Worm (Caenorhabditis elegans): ENCODE results near the gene T26G10.3.
A peak's percentile ranks its signal among the peaks of the same experiment; 100 is the strongest.

The T26G10.3 gene

DNA sequence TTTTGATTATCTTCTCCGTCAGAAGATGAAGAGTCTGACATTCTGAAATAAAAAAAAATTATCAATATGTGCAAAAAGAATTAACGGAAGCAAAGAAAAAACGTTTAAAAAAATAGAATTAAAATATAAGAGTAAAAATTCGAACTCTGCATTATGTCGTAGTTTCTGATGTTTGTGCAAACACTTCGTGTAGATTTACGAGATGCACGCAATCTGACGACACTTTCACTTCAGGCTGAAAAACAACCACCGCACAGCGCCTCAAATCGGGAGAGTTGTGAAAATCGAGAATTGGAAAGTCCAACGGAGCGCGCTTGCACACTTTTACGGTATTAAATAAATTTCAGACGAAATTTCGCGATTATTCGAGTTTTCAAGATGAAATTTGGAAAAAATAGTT, 6.6 kb downstream of the T26G10.3 start, which contains the start of gene T26G10.1:
TSS of gene T26G10.1 (minus strand) at position 42 of the 400 bp plus-strand sequence.
- TF ChIP-seq ref-1 (GFP tag; conservative IDR thresholded peaks at IDR 0.05) (no peak), med-1 (GFP tag; optimal IDR thresholded peaks at IDR 0.05; ENCODE audit: insufficient read depth) (no peak), tab-1 (GFP tag; IDR thresholded peaks at IDR 0.05) (no peak), T22C8.4 (GFP tag; IDR thresholded peaks at IDR 0.05) (no peak), cog-1 (tag; optimal IDR thresholded peaks at IDR 0.05) (no peak), ztf-23 (GFP tag; IDR thresholded peaks at IDR 0.05) (peak; percentile 47; the same call in 1 of the 2 replicates), klf-2 (GFP tag; conservative IDR thresholded peaks at IDR 0.05) (no peak)

- no peak for TF ChIP-seq tab-1 (GFP tag; IDR thresholded peaks at IDR 0.05)
- TF ChIP-seq ztf-29 (GFP tag; IDR thresholded peaks at IDR 0.05) = no peak
- TF ChIP-seq ref-1 (GFP tag; conservative IDR thresholded peaks at IDR 0.05) = no peak
- TF ChIP-seq med-1 (GFP tag; optimal IDR thresholded peaks at IDR 0.05; ENCODE audit: insufficient read depth) = no peak
- no peak for TF ChIP-seq klf-2 (GFP tag; conservative IDR thresholded peaks at IDR 0.05)
- no peak for TF ChIP-seq T22C8.4 (GFP tag; IDR thresholded peaks at IDR 0.05)
- TF ChIP-seq ztf-23 (GFP tag; IDR thresholded peaks at IDR 0.05) = no peak
- no peak for TF ChIP-seq flt-1 (GFP tag; IDR thresholded peaks at IDR 0.05)
- no peak for TF ChIP-seq cog-1 (tag; optimal IDR thresholded peaks at IDR 0.05)
Observed at ce11 chrIII:9401036-9401435, 12.2 kb downstream of the T26G10.3 start, which contains the start of gene nlp-48. nlp-48 (minus strand) TSS chrIII:9401136.

DNA sequence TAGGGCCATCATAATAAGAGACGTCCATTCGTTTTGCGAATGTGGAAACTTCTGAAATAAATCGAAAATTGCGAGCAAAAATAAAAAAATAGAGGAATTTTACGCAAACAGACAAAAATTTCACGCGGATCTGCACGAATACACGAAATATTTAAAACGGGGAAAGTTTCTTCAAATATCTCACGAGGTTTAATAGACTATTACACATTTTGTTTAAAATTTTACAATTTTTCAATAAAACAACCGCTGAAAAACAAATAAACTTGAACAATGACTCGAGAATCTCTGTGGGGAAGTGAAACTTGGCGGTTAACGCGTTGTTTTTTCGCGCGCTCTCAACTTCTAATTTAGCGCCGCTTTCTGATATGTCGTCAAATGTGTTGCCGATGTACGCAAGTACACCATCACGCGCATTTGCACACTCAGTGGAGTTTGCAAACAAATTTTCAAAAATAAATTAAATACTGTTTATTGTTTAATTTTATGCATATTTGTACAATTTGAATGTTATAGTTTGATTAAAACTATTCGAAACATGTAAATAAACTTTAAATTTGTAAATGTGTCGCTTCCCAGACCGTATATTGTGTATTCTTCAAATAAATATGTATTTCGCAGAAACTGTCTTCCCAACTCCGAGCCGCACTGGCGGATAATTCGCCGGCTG, 20.0 kb downstream of the T26G10.3 start, which contains the start of the genes gpr-2 and rgr-1:
TSS of gene gpr-2 (minus strand) at position 51 of the 667 bp plus-strand sequence.
TSS of gene rgr-1 (plus strand) at position 617 of the 667 bp plus-strand sequence.
- no peak for TF ChIP-seq flt-1 (GFP tag; IDR thresholded peaks at IDR 0.05)
- no peak for TF ChIP-seq T22C8.4 (GFP tag; IDR thresholded peaks at IDR 0.05)
- no peak for TF ChIP-seq med-1 (GFP tag; optimal IDR thresholded peaks at IDR 0.05; ENCODE audit: insufficient read depth)
- no peak for TF ChIP-seq ref-1 (GFP tag; conservative IDR thresholded peaks at IDR 0.05)
- no peak for TF ChIP-seq ztf-23 (GFP tag; IDR thresholded peaks at IDR 0.05)
- TF ChIP-seq cog-1 (tag; optimal IDR thresholded peaks at IDR 0.05) = no peak
- TF ChIP-seq ztf-29 (GFP tag; IDR thresholded peaks at IDR 0.05) = no peak
- no peak for TF ChIP-seq klf-2 (GFP tag; conservative IDR thresholded peaks at IDR 0.05)
- no peak for TF ChIP-seq tab-1 (GFP tag; IDR thresholded peaks at IDR 0.05)

- TF ChIP-seq tab-1 (GFP tag; IDR thresholded peaks at IDR 0.05) (no peak), ztf-29 (GFP tag; IDR thresholded peaks at IDR 0.05) (no peak), ztf-23 (GFP tag; IDR thresholded peaks at IDR 0.05) (no peak), cog-1 (tag; optimal IDR thresholded peaks at IDR 0.05) (no peak), ref-1 (GFP tag; conservative IDR thresholded peaks at IDR 0.05) (no peak), flt-1 (GFP tag; IDR thresholded peaks at IDR 0.05) (no peak), klf-2 (GFP tag; conservative IDR thresholded peaks at IDR 0.05) (no peak), T22C8.4 (GFP tag; IDR thresholded peaks at IDR 0.05) (no peak), med-1 (GFP tag; optimal IDR thresholded peaks at IDR 0.05; ENCODE audit: insufficient read depth) (no peak)
Observed at ce11 chrIII:9390924-9391323, 22.3 kb downstream of the T26G10.3 start.

- TF ChIP-seq med-1 (GFP tag; optimal IDR thresholded peaks at IDR 0.05; ENCODE audit: insufficient read depth) (no peak), flt-1 (GFP tag; IDR thresholded peaks at IDR 0.05) (no peak), ztf-29 (GFP tag; IDR thresholded peaks at IDR 0.05) (no peak), ref-1 (GFP tag; conservative IDR thresholded peaks at IDR 0.05) (no peak), tab-1 (GFP tag; IDR thresholded peaks at IDR 0.05) (no peak), klf-2 (GFP tag; conservative IDR thresholded peaks at IDR 0.05) (no peak), cog-1 (tag; optimal IDR thresholded peaks at IDR 0.05) (no peak), T22C8.4 (GFP tag; IDR thresholded peaks at IDR 0.05) (no peak), ztf-23 (GFP tag; IDR thresholded peaks at IDR 0.05) (no peak)
Observed at ce11 chrIII:9390007-9390406, 23.2 kb downstream of the T26G10.3 start, which contains the start of gene slc-17.2. slc-17.2 (minus strand) TSS chrIII:9390107.

- no peak for TF ChIP-seq klf-2 (GFP tag; conservative IDR thresholded peaks at IDR 0.05)
- no peak for TF ChIP-seq ref-1 (GFP tag; conservative IDR thresholded peaks at IDR 0.05)
- TF ChIP-seq tab-1 (GFP tag; IDR thresholded peaks at IDR 0.05) = no peak
- no peak for TF ChIP-seq ztf-29 (GFP tag; IDR thresholded peaks at IDR 0.05)
- no peak for TF ChIP-seq T22C8.4 (GFP tag; IDR thresholded peaks at IDR 0.05)
- TF ChIP-seq flt-1 (GFP tag; IDR thresholded peaks at IDR 0.05) = no peak
- no peak for TF ChIP-seq cog-1 (tag; optimal IDR thresholded peaks at IDR 0.05)
- no peak for TF ChIP-seq ztf-23 (GFP tag; IDR thresholded peaks at IDR 0.05)
- TF ChIP-seq med-1 (GFP tag; optimal IDR thresholded peaks at IDR 0.05; ENCODE audit: insufficient read depth) = no peak
Observed at ce11 chrIII:9385543-9385942, 27.7 kb downstream of the T26G10.3 start, which contains the start of gene C38C10.3. C38C10.3 (minus strand) TSS chrIII:9385643.

DNA sequence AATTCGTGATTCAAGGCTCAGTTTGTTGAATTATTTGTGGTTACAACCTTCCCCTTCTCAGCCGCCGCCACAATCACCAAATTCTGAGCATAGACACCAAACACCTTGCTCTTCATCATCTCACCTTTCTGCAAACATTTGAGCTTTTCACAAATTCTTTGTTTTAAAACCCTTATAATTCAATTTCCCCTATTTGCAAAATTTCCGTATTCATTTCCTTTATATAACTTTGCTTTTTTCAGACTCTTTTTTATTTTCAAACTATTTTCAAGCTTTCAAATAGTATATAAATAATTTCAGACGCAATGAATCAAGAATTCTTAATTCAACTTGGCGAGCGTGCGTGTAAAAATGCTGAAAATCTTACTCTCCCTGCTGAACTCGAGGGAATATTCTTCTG, 29.7 kb downstream of the T26G10.3 start, which contains the start of gene tkr-1:
TSS of gene tkr-1 (plus strand) at position 301 of the 400 bp plus-strand sequence.
- TF ChIP-seq ref-1 (GFP tag; conservative IDR thresholded peaks at IDR 0.05) = no peak
- TF ChIP-seq ztf-23 (GFP tag; IDR thresholded peaks at IDR 0.05) = no peak
- TF ChIP-seq klf-2 (GFP tag; conservative IDR thresholded peaks at IDR 0.05) = no peak
- TF ChIP-seq med-1 (GFP tag; optimal IDR thresholded peaks at IDR 0.05; ENCODE audit: insufficient read depth) = no peak
- no peak for TF ChIP-seq T22C8.4 (GFP tag; IDR thresholded peaks at IDR 0.05)
- no peak for TF ChIP-seq cog-1 (tag; optimal IDR thresholded peaks at IDR 0.05)
- TF ChIP-seq tab-1 (GFP tag; IDR thresholded peaks at IDR 0.05) = no peak
- no peak for TF ChIP-seq ztf-29 (GFP tag; IDR thresholded peaks at IDR 0.05)
- no peak for TF ChIP-seq flt-1 (GFP tag; IDR thresholded peaks at IDR 0.05)

DNA sequence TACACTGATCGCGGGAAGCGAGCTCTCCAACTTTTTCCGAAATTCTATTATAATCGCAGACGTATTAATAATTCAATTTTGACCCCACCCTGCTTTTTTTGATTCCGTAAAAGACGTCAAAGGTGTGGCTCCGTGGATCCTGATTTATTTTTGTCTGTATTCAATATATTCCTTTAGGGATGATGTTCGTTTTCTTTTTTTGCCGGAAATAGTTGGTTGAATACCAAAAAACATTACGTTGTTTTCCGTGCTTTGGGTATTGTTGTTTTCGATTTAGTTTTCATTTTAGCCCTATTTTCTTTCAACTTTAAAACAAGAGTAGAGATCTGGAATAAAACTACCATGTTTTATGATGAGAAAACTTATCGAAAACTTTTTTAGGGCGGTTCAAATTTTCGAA, 36.5 kb downstream of the T26G10.3 start:
- TF ChIP-seq ztf-29 (GFP tag; IDR thresholded peaks at IDR 0.05) (no peak), cog-1 (tag; optimal IDR thresholded peaks at IDR 0.05) (no peak), klf-2 (GFP tag; conservative IDR thresholded peaks at IDR 0.05) (no peak)

DNA sequence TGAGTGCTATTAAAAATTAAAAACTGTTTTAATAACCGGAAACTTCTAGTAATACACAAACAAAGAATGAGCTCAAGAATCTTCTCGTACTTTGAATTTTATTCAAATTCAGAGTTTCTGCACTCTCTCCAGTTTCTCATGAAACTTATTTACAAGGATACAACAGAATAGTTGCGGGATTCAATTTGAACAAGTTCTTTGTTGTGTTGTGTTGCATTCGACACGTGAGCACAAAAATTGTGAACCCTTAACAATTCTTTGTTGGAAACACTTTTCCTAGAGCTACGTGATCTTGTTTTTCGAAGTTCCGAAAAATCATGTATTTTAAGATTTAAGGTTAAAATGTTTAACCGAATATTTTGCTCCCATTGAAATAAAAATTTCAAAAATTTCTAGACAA, 39.5 kb downstream of the T26G10.3 start:
- TF ChIP-seq ref-1 (GFP tag; conservative IDR thresholded peaks at IDR 0.05) (no peak), ztf-23 (GFP tag; IDR thresholded peaks at IDR 0.05) (no peak), klf-2 (GFP tag; conservative IDR thresholded peaks at IDR 0.05) (no peak), flt-1 (GFP tag; IDR thresholded peaks at IDR 0.05) (no peak), cog-1 (tag; optimal IDR thresholded peaks at IDR 0.05) (no peak), med-1 (GFP tag; optimal IDR thresholded peaks at IDR 0.05; ENCODE audit: insufficient read depth) (no peak), ztf-29 (GFP tag; IDR thresholded peaks at IDR 0.05) (no peak), tab-1 (GFP tag; IDR thresholded peaks at IDR 0.05) (no peak), T22C8.4 (GFP tag; IDR thresholded peaks at IDR 0.05) (no peak)
